Worm (Caenorhabditis elegans) whole organism, L4 larva: Measurements from ENCODE around the gene lin-45.

Source experiments
- dpl-1 ChIP-seq: fragments of 150-350 bp; optimal IDR thresholded peaks from 2 replicates; lab custom pipeline; 2014; ENCODE audit warnings: missing biosample characterization, missing genetic modification reagents, missing genetic modification characterization
- nhr-76 ChIP-seq: fragments of 150-350 bp; optimal IDR thresholded peaks from 2 replicates; lab custom pipeline; 2014; ENCODE audit warnings: missing biosample characterization, missing genetic modification characterization
- snpc-4 ChIP-seq: fragments of 150-350 bp; optimal IDR thresholded peaks from 2 replicates; lab custom pipeline; 2014; ENCODE audit warnings: missing biosample characterization, missing genetic modification characterization
- unc-62 ChIP-seq, 3 experiments: fragments of 150-350 bp in 1 of 3; sonication (generic microtip); optimal IDR thresholded peaks in 2 of 3; peaks in 1 of 3; 1 replicate in 1 of 3; 2 replicates in 2 of 3; lab custom pipeline; 2014 to 2017; ENCODE audit warnings: missing biosample characterization in 3 of 3, missing genetic modification characterization in 3 of 3, missing genetic modification reagents in 3 of 3, missing genotype in 1 of 3

DNA sequence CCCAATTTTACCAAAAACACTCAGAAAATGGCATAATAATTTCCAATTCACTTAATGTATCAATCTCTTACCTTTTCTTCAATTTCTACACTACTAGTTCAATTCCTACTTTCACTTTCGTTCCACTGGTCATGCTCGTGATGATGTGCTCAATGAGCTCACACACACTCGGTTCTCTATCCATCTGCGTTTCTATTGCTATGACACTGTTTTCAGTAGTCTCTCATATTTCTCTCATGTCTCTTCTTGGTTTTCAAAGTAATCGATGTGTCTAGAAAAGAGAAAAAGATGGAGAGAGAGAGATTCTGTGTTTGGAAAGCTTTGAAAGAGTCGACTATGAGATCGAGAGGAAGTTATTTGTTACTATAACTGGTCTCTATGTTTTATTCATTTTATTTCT, 18.9 kb upstream of the lin-45 start:
- no peak for TF ChIP-seq snpc-4 (tag; lab: Kevin White, UChicago)
- no peak for TF ChIP-seq nhr-76 (tag; lab: Kevin White, UChicago)
- TF ChIP-seq unc-62 (GFP tag; optimal IDR thresholded peaks at IDR 0.05 in 1 of 2; lab: Kevin White, UChicago): no peak
- no peak for TF ChIP-seq unc-62 (tag; optimal IDR thresholded peaks at IDR 0.05; lab: Kevin White, UChicago)
- TF ChIP-seq dpl-1 (GFP tag; lab: Kevin White, UChicago): peak; percentile 2
